Fruit fly (Drosophila melanogaster) whole organism: Measurements from ENCODE around the gene wge.

ENCODE experiments used
- CG8478 ChIP-seq: fragments of >200 bp; optimal IDR thresholded peaks from 2 replicates; lab custom pipeline; 2018; ENCODE audit warnings: inconsistent platforms
- EcR ChIP-seq, 2 experiments: fragments of >200 bp; optimal IDR thresholded peaks; 2 replicates each; lab custom pipeline; 2017; ENCODE audit warnings: missing biosample characterization in 2 of 2, missing genetic modification characterization in 2 of 2, missing genetic modification reagents in 2 of 2
- pan ChIP-seq: fragments of >200 bp; optimal IDR thresholded peaks from 2 replicates; lab custom pipeline; 2017
- psq ChIP-seq: fragments of >200 bp; optimal IDR thresholded peaks from 2 replicates; lab custom pipeline; 2017
- usp ChIP-seq: fragments of >200 bp; optimal IDR thresholded peaks from 2 replicates; lab custom pipeline; 2017; ENCODE audit warnings: missing biosample characterization, missing genetic modification characterization, mixed read lengths

- TF ChIP-seq psq (lab: Kevin White, UChicago) (no peak), pan (no peak), EcR (GFP tag; optimal IDR thresholded peaks at IDR 0.05; lab: Kevin White, UChicago) (no peak), CG8478 (lab: Kevin White, UChicago) (no peak), usp (GFP tag; lab: Kevin White, UChicago) (no peak)
These were observed 30.6 kb downstream of the wge start, which contains the start of the genes wfs1 and Nup133 for dm6 chr3R:22690311-22690710.
